Fruit fly (Drosophila melanogaster) whole organism, adult: ENCODE data around the gene CG2321.

Experiments
- Hr96 ChIP-seq: fragments of 200-800 bp; sonication (Bioruptor generic); optimal IDR thresholded peaks from 2 replicates; lab custom pipeline; 2016; ENCODE audit warnings: missing biosample characterization, missing genetic modification characterization
- bab1 ChIP-seq: fragments of 200-800 bp; sonication (Bioruptor generic); optimal IDR thresholded peaks from 3 replicates; lab custom pipeline; 2019; ENCODE audit warnings: missing biosample characterization, mild to moderate bottlenecking, missing genetic modification characterization, moderate library complexity
- kay ChIP-seq: fragments of 200-800 bp; sonication (Bioruptor generic); peaks from one replicate; lab custom pipeline; 2016; ENCODE audit warnings: missing biosample characterization, missing genetic modification characterization, borderline replicate concordance

DNA sequence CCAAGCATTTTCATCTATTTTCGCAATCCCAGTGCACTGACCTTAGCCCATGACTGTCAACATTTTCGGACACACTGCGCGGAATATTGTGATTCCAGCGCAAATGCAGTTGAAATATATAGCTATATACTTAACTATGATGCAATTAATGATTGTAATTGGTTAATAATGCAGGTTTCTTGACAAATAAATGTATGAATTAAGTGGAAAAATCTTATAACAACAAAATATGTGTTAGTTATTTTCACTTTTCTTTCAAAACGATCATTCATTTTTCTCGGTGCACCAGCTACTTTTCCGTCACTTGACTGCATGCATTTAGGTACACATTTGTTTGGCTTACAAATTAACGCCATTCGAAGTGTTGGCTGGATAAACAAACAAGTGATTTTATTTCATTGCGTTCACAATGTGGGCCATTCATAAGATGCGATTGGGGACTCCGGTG is 30.4 kb downstream of the CG2321 start:
- TF ChIP-seq bab1 (no peak), Hr96 (GFP tag; lab: Kevin White, UChicago) (no peak), kay (GFP tag; lab: Kevin White, UChicago) (no peak)
